Worm (Caenorhabditis elegans) whole organism, midembryonic: ENCODE measurements around the gene C05E7.3.

ENCODE experiments used
- T22C8.4 ChIP-seq: fragments of 200-800 bp; sonication (Bioruptor generic); IDR thresholded peaks from 2 replicates; pipeline ENCODE4 v1.3.6; 2022; ENCODE audit warnings: missing genetic modification characterization, missing compliant biosample characterization
- cog-1 ChIP-seq: sonication (generic microtip); optimal IDR thresholded peaks from 2 replicates; lab custom pipeline; 2016; ENCODE audit warnings: missing genetic modification characterization, missing compliant biosample characterization
- flt-1 ChIP-seq: fragments of 200-800 bp; sonication (Bioruptor generic); IDR thresholded peaks from 2 replicates; pipeline ENCODE4 v1.3.6; 2022; ENCODE audit warnings: missing genetic modification characterization, missing compliant biosample characterization
- klf-2 ChIP-seq: fragments of 200-800 bp; sonication (Bioruptor generic); conservative IDR thresholded peaks from 2 replicates; pipeline ENCODE4 v1.3.6; 2022; ENCODE audit warnings: missing genetic modification reagents, missing genetic modification characterization, missing compliant biosample characterization
- med-1 ChIP-seq: sonication (generic microtip); optimal IDR thresholded peaks from 2 replicates; lab custom pipeline; 2017; ENCODE audit warnings: missing genetic modification characterization, mild to moderate bottlenecking, missing compliant biosample characterization, antibody characterized with exemption, missing genetic modification reagents; ENCODE audit not compliant: insufficient read depth
- ref-1 ChIP-seq: fragments of 200-800 bp; sonication (Bioruptor generic); conservative IDR thresholded peaks from 2 replicates; pipeline ENCODE4 v1.3.6; 2022; ENCODE audit warnings: missing genetic modification reagents, missing genetic modification characterization, missing compliant biosample characterization
- tab-1 ChIP-seq: fragments of 200-800 bp; sonication (Bioruptor generic); IDR thresholded peaks from 2 replicates; pipeline ENCODE4 v1.3.6; 2022; ENCODE audit warnings: missing genetic modification characterization, missing compliant biosample characterization
- ztf-23 ChIP-seq: fragments of 200-800 bp; sonication (Bioruptor generic); IDR thresholded peaks from 2 replicates; pipeline ENCODE4 v1.3.6; 2022; ENCODE audit warnings: missing genetic modification reagents, missing genetic modification characterization, missing compliant biosample characterization
- ztf-29 ChIP-seq: fragments of 200-800 bp; sonication (Bioruptor generic); IDR thresholded peaks from 2 replicates; pipeline ENCODE4 v1.3.6; 2022; ENCODE audit warnings: missing genetic modification reagents, missing genetic modification characterization, missing compliant biosample characterization

DNA sequence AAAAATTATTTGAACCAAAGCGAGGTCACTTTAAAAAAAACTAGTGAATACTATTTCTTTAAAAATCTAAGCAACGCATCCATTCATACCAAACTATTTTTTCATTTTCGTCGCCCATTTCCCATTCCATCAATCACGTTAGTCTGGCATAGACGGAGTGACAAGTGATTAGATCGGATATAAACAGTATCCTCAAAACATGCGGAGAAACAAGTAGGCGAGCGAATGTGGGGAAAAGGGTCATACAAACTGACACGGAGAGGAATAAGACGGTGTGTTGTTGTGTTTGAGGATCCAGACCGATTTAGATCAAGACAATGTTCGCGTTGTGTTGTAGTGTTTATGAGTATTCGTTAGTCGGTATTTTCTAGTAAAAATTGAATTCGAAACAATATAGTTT, 34.0 kb downstream of the C05E7.3 start:
- TF ChIP-seq med-1 (GFP tag; lab: Kevin White, UChicago) (no peak), tab-1 (GFP tag; lab: Robert Waterston, UW) (no peak), klf-2 (no peak), flt-1 (GFP tag; lab: Robert Waterston, UW) (no peak), ztf-29 (GFP tag; lab: Robert Waterston, UW) (no peak), ref-1 (GFP tag; lab: Robert Waterston, UW) (no peak), cog-1 (tag; lab: Kevin White, UChicago) (no peak), ztf-23 (GFP tag; lab: Robert Waterston, UW) (no peak), T22C8.4 (GFP tag; lab: Robert Waterston, UW) (no peak)
